Worm (Caenorhabditis elegans) whole organism, mixed stage, embryonic: Measurements from ENCODE around the gene kin-21.

ENCODE experiments used
- M03D4.4 ChIP-seq: sonication (generic microtip); optimal IDR thresholded peaks from 2 replicates; lab custom pipeline; 2017; ENCODE audit warnings: mild to moderate bottlenecking, missing genetic modification characterization, missing compliant biosample characterization
- bed-3 ChIP-seq: fragments of 200-800 bp; sonication (Bioruptor generic); optimal IDR thresholded peaks from 3 replicates; lab custom pipeline; 2018; ENCODE audit warnings: mild to moderate bottlenecking, missing genetic modification characterization, moderate library complexity, missing compliant biosample characterization
- blmp-1 ChIP-seq: fragments of 150-350 bp; optimal IDR thresholded peaks from 2 replicates; lab custom pipeline; 2014; ENCODE audit warnings: missing biosample characterization, missing genetic modification characterization
- ceh-39 ChIP-seq: fragments of 150-350 bp; optimal IDR thresholded peaks from 2 replicates; lab custom pipeline; 2014; ENCODE audit warnings: missing biosample characterization, missing genetic modification characterization
- ceh-43 ChIP-seq: fragments of 200-800 bp; sonication (Bioruptor generic); optimal IDR thresholded peaks from 2 replicates; lab custom pipeline; 2018; ENCODE audit warnings: mild to moderate bottlenecking, missing genetic modification characterization, moderate library complexity, missing compliant biosample characterization
- ceh-83 ChIP-seq: fragments of 200-800 bp; sonication (Bioruptor generic); optimal IDR thresholded peaks from 2 replicates; lab custom pipeline; 2018; ENCODE audit warnings: mild to moderate bottlenecking, missing genetic modification characterization, missing compliant biosample characterization
- ces-1 ChIP-seq: fragments of 150-350 bp; optimal IDR thresholded peaks from 2 replicates; lab custom pipeline; 2014; ENCODE audit warnings: missing biosample characterization, missing genetic modification reagents, missing genetic modification characterization
- cnd-1 ChIP-seq: fragments of 200-800 bp; sonication (Bioruptor generic); optimal IDR thresholded peaks from 2 replicates; lab custom pipeline; 2018; ENCODE audit warnings: mild to moderate bottlenecking, missing genetic modification characterization, missing compliant biosample characterization
- drap-1 ChIP-seq: fragments of 200-800 bp; sonication (Bioruptor generic); optimal IDR thresholded peaks from 3 replicates; lab custom pipeline; 2018; ENCODE audit warnings: mild to moderate bottlenecking, missing genetic modification characterization, missing compliant biosample characterization
- elt-1 ChIP-seq: sonication (generic microtip); optimal IDR thresholded peaks from 2 replicates; lab custom pipeline; 2017; ENCODE audit warnings: missing genetic modification characterization, mild to moderate bottlenecking, missing compliant biosample characterization, antibody characterized with exemption, moderate library complexity, borderline replicate concordance; ENCODE audit not compliant: insufficient read depth
- elt-3 ChIP-seq: fragments of 150-350 bp; optimal IDR thresholded peaks from 2 replicates; lab custom pipeline; 2014; ENCODE audit warnings: missing biosample characterization, missing genetic modification characterization
- flh-1 ChIP-seq: fragments of 200-800 bp; sonication (Bioruptor generic); optimal IDR thresholded peaks from 2 replicates; lab custom pipeline; 2018; ENCODE audit warnings: mild to moderate bottlenecking, missing genetic modification characterization, moderate library complexity, missing compliant biosample characterization
- hlh-1 ChIP-seq: fragments of 150-350 bp; optimal IDR thresholded peaks from 2 replicates; lab custom pipeline; 2014; ENCODE audit warnings: missing biosample characterization, missing genetic modification reagents, missing genetic modification characterization
- lin-13 ChIP-seq: fragments of 150-350 bp; optimal IDR thresholded peaks from 2 replicates; lab custom pipeline; 2014; ENCODE audit warnings: missing biosample characterization, missing genetic modification characterization
- lin-32 ChIP-seq: fragments of 200-800 bp; sonication (Bioruptor generic); optimal IDR thresholded peaks from 2 replicates; lab custom pipeline; 2018; ENCODE audit warnings: mild to moderate bottlenecking, missing genetic modification characterization, missing compliant biosample characterization
- lsy-2 ChIP-seq: fragments of 150-350 bp; optimal IDR thresholded peaks from 2 replicates; lab custom pipeline; 2014; ENCODE audit warnings: missing biosample characterization, missing genetic modification characterization
- mab-5 ChIP-seq: fragments of 150-350 bp; optimal IDR thresholded peaks from 2 replicates; lab custom pipeline; 2014; ENCODE audit warnings: missing biosample characterization, missing genetic modification characterization
- mep-1 ChIP-seq: fragments of 150-350 bp; optimal IDR thresholded peaks from 2 replicates; lab custom pipeline; 2017; ENCODE audit warnings: missing biosample characterization, missing genetic modification reagents, missing genetic modification characterization, inconsistent platforms
- mls-2 ChIP-seq: sonication (generic microtip); optimal IDR thresholded peaks from 2 replicates; lab custom pipeline; 2016; ENCODE audit warnings: mild to moderate bottlenecking, missing genetic modification characterization, moderate library complexity, missing compliant biosample characterization
- nhr-12 ChIP-seq: fragments of 150-350 bp; optimal IDR thresholded peaks from 2 replicates; lab custom pipeline; 2014; ENCODE audit warnings: missing biosample characterization, missing genetic modification characterization
- nhr-2 ChIP-seq: fragments of 150-350 bp; optimal IDR thresholded peaks from 2 replicates; lab custom pipeline; 2014; ENCODE audit warnings: missing biosample characterization, missing genetic modification characterization
- nhr-237 ChIP-seq: fragments of 150-350 bp; optimal IDR thresholded peaks from 2 replicates; lab custom pipeline; 2014; ENCODE audit warnings: missing biosample characterization, missing genetic modification characterization
- nhr-28 ChIP-seq: fragments of 150-350 bp; optimal IDR thresholded peaks from 2 replicates; lab custom pipeline; 2014; ENCODE audit warnings: missing biosample characterization, missing genetic modification characterization
- nhr-76 ChIP-seq: sonication (generic microtip); optimal IDR thresholded peaks from 2 replicates; lab custom pipeline; 2017; ENCODE audit warnings: missing biosample characterization, missing genetic modification characterization
- pha-4 ChIP-seq: fragments of 150-350 bp; optimal IDR thresholded peaks from 2 replicates; lab custom pipeline; 2018; ENCODE audit warnings: missing biosample characterization, missing genetic modification reagents, missing genetic modification characterization
- sem-2 ChIP-seq: fragments of 200-800 bp; sonication (Bioruptor generic); optimal IDR thresholded peaks from 2 replicates; lab custom pipeline; 2018; ENCODE audit warnings: mild to moderate bottlenecking, missing genetic modification characterization, missing compliant biosample characterization
- snpc-4 ChIP-seq: fragments of 150-350 bp; optimal IDR thresholded peaks from 2 replicates; lab custom pipeline; 2014; ENCODE audit warnings: missing biosample characterization, missing genetic modification characterization
- sptf-1 ChIP-seq: sonication (generic microtip); optimal IDR thresholded peaks from 2 replicates; lab custom pipeline; 2017; ENCODE audit warnings: mild to moderate bottlenecking, missing genetic modification characterization, moderate library complexity, missing compliant biosample characterization
- tbx-8 ChIP-seq: fragments of 200-800 bp; sonication (Bioruptor generic); optimal IDR thresholded peaks from 2 replicates; lab custom pipeline; 2018; ENCODE audit warnings: mild to moderate bottlenecking, missing genetic modification characterization, moderate library complexity, missing compliant biosample characterization
- unc-120 ChIP-seq: sonication (generic microtip); optimal IDR thresholded peaks from 2 replicates; lab custom pipeline; 2017; ENCODE audit warnings: missing genetic modification characterization, missing compliant biosample characterization; ENCODE audit not compliant: poor library complexity, severe bottlenecking
- zip-8 ChIP-seq: fragments of 150-350 bp; optimal IDR thresholded peaks from 2 replicates; lab custom pipeline; 2014; ENCODE audit warnings: missing biosample characterization, missing genetic modification characterization
- ztf-11 ChIP-seq: fragments of 150-350 bp; optimal IDR thresholded peaks from 2 replicates; lab custom pipeline; 2014; ENCODE audit warnings: missing biosample characterization, missing genetic modification characterization

Gene kin-21

DNA sequence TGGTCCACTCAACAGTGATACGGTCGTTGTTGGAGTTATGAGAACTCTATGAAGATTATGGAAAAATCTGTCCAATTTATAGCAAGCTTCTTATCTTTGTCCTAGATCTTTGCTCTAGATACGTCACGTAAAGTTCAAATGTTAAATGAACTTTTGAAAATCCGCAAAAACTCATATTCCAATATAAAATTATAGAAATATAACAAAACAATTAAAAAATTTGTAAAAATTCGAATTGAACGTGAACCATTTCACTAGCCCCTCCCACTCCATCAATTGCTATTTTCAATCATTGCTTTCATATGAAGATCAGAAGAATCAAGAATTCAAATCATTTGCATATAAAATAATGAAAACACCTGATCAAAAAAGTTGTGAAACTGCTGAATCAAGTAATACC is at the start of gene kin-21:
Gene kin-21, plus strand, starts transcription at position 301 of the 400 bp plus-strand sequence.
- TF ChIP-seq blmp-1 (tag; lab: Kevin White, UChicago), result no peak
- TF ChIP-seq nhr-28 (tag; lab: Kevin White, UChicago), result no peak
- TF ChIP-seq bed-3 (GFP tag; lab: Kevin White, UChicago), result no peak
- TF ChIP-seq ces-1 (GFP tag; lab: Kevin White, UChicago), result no peak
- TF ChIP-seq unc-120 (tag; lab: Kevin White, UChicago), result no peak
- no peak for TF ChIP-seq hlh-1
- TF ChIP-seq elt-3 (tag; lab: Kevin White, UChicago), result no peak
- TF ChIP-seq drap-1 (GFP tag; lab: Kevin White, UChicago), result no peak
- TF ChIP-seq lin-13, result no peak
- TF ChIP-seq sem-2, result no peak
- TF ChIP-seq ztf-11 (tag; lab: Kevin White, UChicago), result no peak
- TF ChIP-seq mls-2, result no peak
- TF ChIP-seq lin-32 (GFP tag; lab: Kevin White, UChicago), result no peak
- no peak for TF ChIP-seq flh-1 (GFP tag; lab: Kevin White, UChicago)
- no peak for TF ChIP-seq M03D4.4 (tag; lab: Kevin White, UChicago)
- no peak for TF ChIP-seq cnd-1 (tag; lab: Kevin White, UChicago)
- no peak for TF ChIP-seq sptf-1 (tag; lab: Kevin White, UChicago)
- TF ChIP-seq nhr-12 (tag; lab: Kevin White, UChicago), result no peak
- no peak for TF ChIP-seq mep-1 (tag; lab: Kevin White, UChicago)
- no peak for TF ChIP-seq tbx-8 (GFP tag; lab: Kevin White, UChicago)

DNA sequence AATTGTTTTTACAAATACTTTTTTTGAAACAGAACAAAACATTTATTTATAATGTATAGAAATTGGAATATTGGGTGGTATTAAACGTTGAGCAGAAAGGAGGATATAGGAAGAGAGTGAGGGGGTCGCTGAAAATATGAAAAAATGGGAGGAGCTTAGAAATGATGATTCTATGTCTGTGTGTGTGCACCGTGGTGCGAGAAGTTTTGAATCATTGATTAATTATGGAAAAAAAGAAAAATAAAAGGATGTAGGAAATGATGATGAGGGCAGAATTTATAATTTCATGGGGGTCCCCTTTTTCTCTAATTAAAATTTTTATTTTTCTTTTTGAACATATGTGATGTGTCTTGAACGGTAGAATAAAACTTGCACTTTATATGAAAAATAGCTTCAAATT is 48.0 kb upstream of the kin-21 start, which contains the start of gene sre-4:
Gene sre-4, minus strand, starts transcription at position 101 of the 400 bp plus-strand sequence.
- TF ChIP-seq pha-4 (no peak), hlh-1 (no peak), sptf-1 (tag; lab: Kevin White, UChicago) (no peak), nhr-28 (tag; lab: Kevin White, UChicago) (no peak), tbx-8 (GFP tag; lab: Kevin White, UChicago) (no peak)

- TF ChIP-seq ceh-39 (tag; lab: Kevin White, UChicago) (no peak), ceh-43 (no peak), nhr-12 (tag; lab: Kevin White, UChicago) (no peak), drap-1 (GFP tag; lab: Kevin White, UChicago) (no peak), hlh-1 (no peak), ztf-11 (tag; lab: Kevin White, UChicago) (no peak), snpc-4 (no peak), M03D4.4 (tag; lab: Kevin White, UChicago) (no peak), lin-13 (no peak)
These were observed 43.2 kb upstream of the kin-21 start, which contains the start of gene T13F2.4 for ce11 chrIV:9789496-9789895. Gene T13F2.4 (plus strand): TSS chrIV:9789796.

DNA sequence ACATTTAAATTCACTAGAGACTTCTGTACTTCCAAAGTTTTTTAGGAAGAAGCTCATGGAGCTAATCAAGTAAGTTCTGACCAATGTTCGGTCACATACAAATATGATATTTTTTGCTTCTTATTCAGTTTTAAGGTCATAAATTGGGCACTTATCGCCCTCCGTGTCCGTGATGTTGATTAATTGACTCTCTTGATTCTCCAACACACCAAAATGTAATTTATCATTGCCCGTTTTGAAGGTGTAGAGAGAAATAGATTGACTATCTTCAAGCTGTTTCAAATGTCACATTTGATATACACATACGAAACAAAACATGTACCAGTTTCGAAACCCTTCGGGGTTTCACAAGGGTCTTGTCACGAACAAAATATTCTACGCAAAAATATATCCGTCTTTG is 42.0 kb upstream of the kin-21 start:
- no peak for TF ChIP-seq snpc-4
- no peak for TF ChIP-seq ceh-43
- TF ChIP-seq hlh-1, result no peak
- TF ChIP-seq nhr-237 (tag; lab: Kevin White, UChicago), result no peak
- TF ChIP-seq sptf-1 (tag; lab: Kevin White, UChicago), result no peak
- no peak for TF ChIP-seq ces-1 (GFP tag; lab: Kevin White, UChicago)
- TF ChIP-seq ceh-83 (GFP tag; lab: Kevin White, UChicago), result no peak
- TF ChIP-seq tbx-8 (GFP tag; lab: Kevin White, UChicago), result no peak
- no peak for TF ChIP-seq elt-3 (tag; lab: Kevin White, UChicago)
- no peak for TF ChIP-seq mls-2
- no peak for TF ChIP-seq nhr-2
- no peak for TF ChIP-seq M03D4.4 (tag; lab: Kevin White, UChicago)
- TF ChIP-seq, all 35 proteins: peak for 0

ce11 chrIV:9795250-9795649 is 37.4 kb upstream of the kin-21 start:
- TF ChIP-seq nhr-76 (tag; lab: Kevin White, UChicago) (no peak), cnd-1 (tag; lab: Kevin White, UChicago) (no peak), ceh-39 (tag; lab: Kevin White, UChicago) (no peak), lsy-2 (no peak), drap-1 (GFP tag; lab: Kevin White, UChicago) (no peak), bed-3 (GFP tag; lab: Kevin White, UChicago) (no peak), ceh-83 (GFP tag; lab: Kevin White, UChicago) (no peak), ztf-11 (tag; lab: Kevin White, UChicago) (no peak), lin-13 (no peak), sptf-1 (tag; lab: Kevin White, UChicago) (no peak), mab-5 (tag; lab: Kevin White, UChicago) (no peak), tbx-8 (GFP tag; lab: Kevin White, UChicago) (no peak), nhr-12 (tag; lab: Kevin White, UChicago) (no peak), elt-1 (tag; lab: Kevin White, UChicago) (no peak), M03D4.4 (tag; lab: Kevin White, UChicago) (no peak), blmp-1 (tag; lab: Kevin White, UChicago) (no peak), unc-120 (tag; lab: Kevin White, UChicago) (no peak), sem-2 (no peak), zip-8 (tag; lab: Kevin White, UChicago) (no peak)
